Worm (Caenorhabditis elegans): ENCODE results near the gene ZK1290.13.

The ZK1290.13 gene

ce11 chrII:7542952-7543351 lies 8.1 kb downstream of the ZK1290.13 start:
- TF ChIP-seq ceh-39 (tag; optimal IDR thresholded peaks at IDR 0.05) (no peak), M03D4.4 (tag; optimal IDR thresholded peaks at IDR 0.05) (no peak)

- no peak for TF ChIP-seq unc-62 (GFP tag; optimal IDR thresholded peaks at IDR 0.05)
- no peak for TF ChIP-seq lin-32 (GFP tag; optimal IDR thresholded peaks at IDR 0.05)
- TF ChIP-seq mab-5 (tag; optimal IDR thresholded peaks at IDR 0.05): no peak
- no peak for TF ChIP-seq mls-2 (tag; optimal IDR thresholded peaks at IDR 0.05)
- TF ChIP-seq nhr-237 (tag; optimal IDR thresholded peaks at IDR 0.05): no peak
- TF ChIP-seq ztf-11 (tag; optimal IDR thresholded peaks at IDR 0.05): no peak
- TF ChIP-seq sem-2 (GFP tag; optimal IDR thresholded peaks at IDR 0.05): no peak
- TF ChIP-seq pha-4 (tag; optimal IDR thresholded peaks at IDR 0.05): no peak
- no peak for TF ChIP-seq drap-1 (GFP tag; optimal IDR thresholded peaks at IDR 0.05)
- TF ChIP-seq hlh-1 (tag; optimal IDR thresholded peaks at IDR 0.05): no peak
- no peak for TF ChIP-seq tbx-8 (GFP tag; optimal IDR thresholded peaks at IDR 0.05)
- TF ChIP-seq nhr-2 (tag; optimal IDR thresholded peaks at IDR 0.05): no peak
- no peak for TF ChIP-seq unc-39 (tag; optimal IDR thresholded peaks at IDR 0.05)
- TF ChIP-seq snpc-4 (tag; optimal IDR thresholded peaks at IDR 0.05): no peak
- no peak for TF ChIP-seq sptf-1 (tag; optimal IDR thresholded peaks at IDR 0.05)
- TF ChIP-seq blmp-1 (tag; optimal IDR thresholded peaks at IDR 0.05): no peak
- TF ChIP-seq cnd-1 (tag; optimal IDR thresholded peaks at IDR 0.05): no peak
- TF ChIP-seq M03D4.4 (tag; optimal IDR thresholded peaks at IDR 0.05): no peak
- TF ChIP-seq lsy-2 (tag; optimal IDR thresholded peaks at IDR 0.05): no peak
Observed at ce11 chrII:7543808-7544207, 9.0 kb downstream of the ZK1290.13 start, which contains the start of gene rol-8. Gene rol-8, plus strand, starts transcription at chrII:7544108.

ce11 chrII:7544782-7545181 lies 10.0 kb downstream of the ZK1290.13 start:
- TF ChIP-seq ces-1 (GFP tag; optimal IDR thresholded peaks at IDR 0.05) (no peak), ceh-43 (GFP tag; optimal IDR thresholded peaks at IDR 0.05) (no peak), hlh-1 (tag; optimal IDR thresholded peaks at IDR 0.05) (no peak), nhr-237 (tag; optimal IDR thresholded peaks at IDR 0.05) (no peak), lin-32 (GFP tag; optimal IDR thresholded peaks at IDR 0.05) (no peak), bed-3 (GFP tag; optimal IDR thresholded peaks at IDR 0.05) (no peak), elt-3 (tag; optimal IDR thresholded peaks at IDR 0.05) (no peak), ztf-11 (tag; optimal IDR thresholded peaks at IDR 0.05) (no peak), M03D4.4 (tag; optimal IDR thresholded peaks at IDR 0.05) (no peak), unc-62 (GFP tag; optimal IDR thresholded peaks at IDR 0.05) (no peak), nhr-76 (tag; optimal IDR thresholded peaks at IDR 0.05) (no peak), zip-8 (tag; optimal IDR thresholded peaks at IDR 0.05) (no peak), unc-120 (tag; optimal IDR thresholded peaks at IDR 0.05; ENCODE audit: poor library complexity, severe bottlenecking) (no peak)

ce11 chrII:7545364-7545763 lies 10.6 kb downstream of the ZK1290.13 start:
- TF ChIP-seq drap-1 (GFP tag; optimal IDR thresholded peaks at IDR 0.05) (no peak), blmp-1 (tag; optimal IDR thresholded peaks at IDR 0.05) (no peak), nhr-2 (tag; optimal IDR thresholded peaks at IDR 0.05) (no peak), lin-13 (tag; optimal IDR thresholded peaks at IDR 0.05) (no peak), ces-1 (GFP tag; optimal IDR thresholded peaks at IDR 0.05) (no peak), ceh-83 (GFP tag; optimal IDR thresholded peaks at IDR 0.05) (no peak), bed-3 (GFP tag; optimal IDR thresholded peaks at IDR 0.05) (no peak), snpc-4 (tag; optimal IDR thresholded peaks at IDR 0.05) (no peak), nhr-28 (tag; optimal IDR thresholded peaks at IDR 0.05) (no peak), mep-1 (tag; optimal IDR thresholded peaks at IDR 0.05) (no peak), lsy-2 (tag; optimal IDR thresholded peaks at IDR 0.05) (no peak), lin-32 (GFP tag; optimal IDR thresholded peaks at IDR 0.05) (no peak), mls-2 (tag; optimal IDR thresholded peaks at IDR 0.05) (no peak)

- TF ChIP-seq zip-8 (tag; optimal IDR thresholded peaks at IDR 0.05) (no peak), unc-120 (tag; optimal IDR thresholded peaks at IDR 0.05; ENCODE audit: poor library complexity, severe bottlenecking) (no peak), nhr-28 (tag; optimal IDR thresholded peaks at IDR 0.05) (no peak), snpc-4 (tag; optimal IDR thresholded peaks at IDR 0.05) (no peak), nhr-76 (tag; optimal IDR thresholded peaks at IDR 0.05) (no peak), ceh-39 (tag; optimal IDR thresholded peaks at IDR 0.05) (no peak), drap-1 (GFP tag; optimal IDR thresholded peaks at IDR 0.05) (no peak), ces-1 (GFP tag; optimal IDR thresholded peaks at IDR 0.05) (no peak), bed-3 (GFP tag; optimal IDR thresholded peaks at IDR 0.05) (no peak), M03D4.4 (tag; optimal IDR thresholded peaks at IDR 0.05) (no peak), nhr-2 (tag; optimal IDR thresholded peaks at IDR 0.05) (no peak), ceh-83 (GFP tag; optimal IDR thresholded peaks at IDR 0.05) (no peak), cnd-1 (tag; optimal IDR thresholded peaks at IDR 0.05) (no peak)
Observed at ce11 chrII:7547269-7547668, 12.5 kb downstream of the ZK1290.13 start.

All from whole organism, mixed stage, embryonic.